Worm (Caenorhabditis elegans) whole organism, late embryonic: ENCODE measurements around the gene mrp-6.

Experiments
- C08G9.2 ChIP-seq: sonication (generic microtip); optimal IDR thresholded peaks from 2 replicates; lab custom pipeline; 2016; ENCODE audit warnings: mild to moderate bottlenecking, missing genetic modification characterization, moderate library complexity, missing compliant biosample characterization
- ceh-34 ChIP-seq: sonication (generic microtip); optimal IDR thresholded peaks from 2 replicates; lab custom pipeline; 2016; ENCODE audit warnings: mild to moderate bottlenecking, missing genetic modification characterization, missing compliant biosample characterization
- ets-4 ChIP-seq: sonication (generic microtip); optimal IDR thresholded peaks from 2 replicates; lab custom pipeline; 2016; ENCODE audit warnings: missing genetic modification characterization, missing compliant biosample characterization
- fkh-10 ChIP-seq: fragments of 150-350 bp; optimal IDR thresholded peaks from 2 replicates; lab custom pipeline; 2014; ENCODE audit warnings: missing biosample characterization, missing genetic modification reagents, missing genetic modification characterization
- gmeb-2 ChIP-seq: sonication (generic microtip); optimal IDR thresholded peaks from 2 replicates; lab custom pipeline; 2016; ENCODE audit warnings: missing genetic modification characterization, inconsistent platforms, missing compliant biosample characterization
- hlh-30 ChIP-seq: sonication (generic microtip); optimal IDR thresholded peaks from 2 replicates; lab custom pipeline; 2017; ENCODE audit warnings: antibody characterized with exemption, missing genetic modification characterization, missing compliant biosample characterization; ENCODE audit not compliant: insufficient read depth
- hlh-6 ChIP-seq: sonication (generic microtip); optimal IDR thresholded peaks from 2 replicates; lab custom pipeline; 2016; ENCODE audit warnings: missing genotype, missing genetic modification characterization, missing compliant biosample characterization
- lin-11 ChIP-seq: fragments of 200-800 bp; sonication (Bioruptor generic); optimal IDR thresholded peaks from 2 replicates; lab custom pipeline; 2018; ENCODE audit warnings: mild to moderate bottlenecking, missing genetic modification characterization, missing compliant biosample characterization
- pax-1 ChIP-seq: fragments of 150-350 bp; optimal IDR thresholded peaks from 2 replicates; lab custom pipeline; 2014; ENCODE audit warnings: missing biosample characterization, missing genetic modification characterization
- pha-4 ChIP-seq: fragments of 150-350 bp; optimal IDR thresholded peaks from 2 replicates; lab custom pipeline; 2018; ENCODE audit warnings: missing biosample characterization, missing genetic modification reagents, missing genetic modification characterization
- pros-1 ChIP-seq: fragments of 150-350 bp; optimal IDR thresholded peaks from 2 replicates; lab custom pipeline; 2014; ENCODE audit warnings: missing biosample characterization, missing genetic modification reagents, missing genetic modification characterization
- tbx-7 ChIP-seq: sonication (generic microtip); optimal IDR thresholded peaks from 2 replicates; lab custom pipeline; 2016; ENCODE audit warnings: missing genotype, missing genetic modification characterization, missing compliant biosample characterization
- ttx-3 ChIP-seq: sonication (generic microtip); optimal IDR thresholded peaks from 2 replicates; lab custom pipeline; 2016; ENCODE audit warnings: missing genetic modification reagents, missing genetic modification characterization, missing compliant biosample characterization

DNA sequence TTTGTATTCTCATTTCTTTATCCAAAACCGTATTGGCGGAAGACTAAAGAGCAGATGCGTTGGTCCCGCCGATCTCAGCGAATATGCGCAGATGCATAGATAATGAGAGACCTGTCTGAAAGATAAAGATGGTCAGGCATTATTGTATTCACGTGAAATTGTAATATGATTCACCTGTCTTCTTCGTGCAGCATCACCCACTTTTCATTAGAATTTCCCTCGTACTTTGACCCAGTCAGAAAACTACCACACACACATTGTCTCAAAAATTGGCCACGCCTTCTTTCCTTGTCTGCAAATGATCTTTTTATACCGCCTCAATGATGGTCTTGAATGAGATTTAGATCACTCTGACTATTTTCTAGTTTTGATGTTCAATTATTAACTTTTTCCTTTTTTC is 40.5 kb downstream of the mrp-6 start:
- TF ChIP-seq fkh-10 (GFP tag; lab: Kevin White, UChicago) (no peak), tbx-7 (tag; lab: Kevin White, UChicago) (no peak), ceh-34 (no peak), C08G9.2 (tag; lab: Kevin White, UChicago) (no peak), ttx-3 (tag; lab: Kevin White, UChicago) (no peak), lin-11 (tag; lab: Kevin White, UChicago) (no peak), ets-4 (tag; lab: Kevin White, UChicago) (no peak), hlh-30 (no peak), pax-1 (tag; lab: Kevin White, UChicago) (no peak), pha-4 (no peak), hlh-6 (tag; lab: Kevin White, UChicago) (no peak), pros-1 (tag; lab: Kevin White, UChicago) (no peak), gmeb-2 (tag; lab: Kevin White, UChicago) (no peak)
